Worm (Caenorhabditis elegans) whole organism, young adult: Measurements from ENCODE around the gene F41E6.12.
A peak's percentile ranks its signal among the peaks of the same experiment; 100 is the strongest.

Experiments used
- B0035.1 ChIP-seq: sonication (generic microtip); optimal IDR thresholded peaks from 2 replicates; lab custom pipeline; 2016; ENCODE audit warnings: missing genetic modification characterization, mild to moderate bottlenecking, missing compliant biosample characterization, missing genotype, missing genetic modification reagents
- C17E4.6 ChIP-seq: fragments of 200-800 bp; sonication (Bioruptor generic); IDR thresholded peaks from 2 replicates; pipeline ENCODE4 v1.3.6; 2022; ENCODE audit warnings: missing genetic modification reagents, missing genetic modification characterization, missing compliant biosample characterization
- F10E7.11 ChIP-seq: sonication (generic microtip); optimal IDR thresholded peaks from 2 replicates; lab custom pipeline; 2017; ENCODE audit warnings: mild to moderate bottlenecking, missing genetic modification characterization, moderate library complexity, missing compliant biosample characterization
- F33H1.4 ChIP-seq: fragments of 200-800 bp; sonication (Bioruptor generic); IDR thresholded peaks from 2 replicates; pipeline ENCODE4 v1.3.6; 2022; ENCODE audit warnings: missing genetic modification reagents, missing genetic modification characterization, missing compliant biosample characterization
- F57A8.1 ChIP-seq: fragments of 200-800 bp; sonication (Bioruptor generic); optimal IDR thresholded peaks from 2 replicates; lab custom pipeline; 2018; ENCODE audit warnings: mild to moderate bottlenecking, missing genetic modification characterization, moderate library complexity, missing compliant biosample characterization
- T07F8.4 ChIP-seq: sonication (generic microtip); optimal IDR thresholded peaks from 2 replicates; lab custom pipeline; 2016; ENCODE audit warnings: mild to moderate bottlenecking, missing genetic modification characterization, moderate library complexity, missing compliant biosample characterization
- Y53G8AR.9 ChIP-seq: fragments of 200-800 bp; sonication (Bioruptor generic); conservative IDR thresholded peaks from 2 replicates; pipeline ENCODE4 v1.3.6; 2022; ENCODE audit warnings: missing genetic modification reagents, missing genetic modification characterization, missing compliant biosample characterization
- Y56A3A.18 ChIP-seq: fragments of 200-800 bp; sonication (Bioruptor generic); IDR thresholded peaks from 2 replicates; pipeline ENCODE4 v1.3.6; 2022; ENCODE audit warnings: missing genetic modification reagents, missing genetic modification characterization, missing compliant biosample characterization
- Y95B8A.8 ChIP-seq: fragments of 200-800 bp; sonication (Bioruptor generic); IDR thresholded peaks from 2 replicates; pipeline ENCODE4 v1.3.6; 2022; ENCODE audit warnings: missing genetic modification reagents, missing genetic modification characterization, missing compliant biosample characterization
- ama-1 ChIP-seq, 3 experiments: fragments of 150-350 bp in 1 of 3; sonication (generic microtip) in 2 of 3; optimal IDR thresholded peaks; 2 replicates each; lab custom pipeline; 2014 to 2018; ENCODE audit warnings: missing biosample characterization in 2 of 3, missing genetic modification characterization in 2 of 3, missing genetic modification reagents in 2 of 3
- aptf-2 ChIP-seq: fragments of 200-800 bp; sonication (Bioruptor generic); conservative IDR thresholded peaks from 2 replicates; pipeline ENCODE4 v1.3.6; 2022; ENCODE audit warnings: missing genetic modification reagents, missing genetic modification characterization, missing compliant biosample characterization
- atf-7 ChIP-seq: sonication (generic microtip); optimal IDR thresholded peaks from 2 replicates; lab custom pipeline; 2017; ENCODE audit warnings: mild to moderate bottlenecking, missing genetic modification characterization, missing compliant biosample characterization
- attf-5 ChIP-seq: fragments of 200-800 bp; sonication (Bioruptor generic); optimal IDR thresholded peaks from 2 replicates; lab custom pipeline; 2018; ENCODE audit warnings: mild to moderate bottlenecking, missing genetic modification characterization, missing compliant biosample characterization
- attf-6 ChIP-seq: fragments of 200-800 bp; sonication (Bioruptor generic); IDR thresholded peaks from 2 replicates; pipeline ENCODE4 v1.3.6; 2022; ENCODE audit warnings: missing genetic modification reagents, missing genetic modification characterization, missing compliant biosample characterization
- ceh-100 ChIP-seq: fragments of 200-800 bp; sonication (Bioruptor generic); IDR thresholded peaks from 2 replicates; pipeline ENCODE4 v1.3.6; 2022; ENCODE audit warnings: missing genetic modification reagents, missing genetic modification characterization, missing compliant biosample characterization
- chd-7 ChIP-seq: sonication (generic microtip); optimal IDR thresholded peaks from 2 replicates; lab custom pipeline; 2016; ENCODE audit warnings: mild to moderate bottlenecking, missing genetic modification characterization, moderate library complexity, missing compliant biosample characterization
- dox-1 ChIP-seq: fragments of 200-800 bp; sonication (Bioruptor generic); IDR thresholded peaks from 2 replicates; pipeline ENCODE4 v1.3.6; 2022; ENCODE audit warnings: missing genetic modification reagents, missing genetic modification characterization, missing compliant biosample characterization
- egl-18 ChIP-seq: fragments of 200-800 bp; sonication (Bioruptor generic); IDR thresholded peaks from 2 replicates; pipeline ENCODE4 v1.3.6; 2022; ENCODE audit warnings: missing genetic modification reagents, missing genetic modification characterization, missing compliant biosample characterization
- egl-44 ChIP-seq: fragments of 200-800 bp; sonication (Bioruptor generic); IDR thresholded peaks from 2 replicates; pipeline ENCODE4 v1.3.6; 2022; ENCODE audit warnings: missing genetic modification reagents, missing genetic modification characterization, missing compliant biosample characterization
- ekl-4 ChIP-seq: fragments of 200-800 bp; sonication (Bioruptor generic); IDR thresholded peaks from 2 replicates; pipeline ENCODE4 v1.3.6; 2022; ENCODE audit warnings: missing genetic modification reagents, missing genetic modification characterization, missing compliant biosample characterization
- hlh-12 ChIP-seq: sonication (generic microtip); optimal IDR thresholded peaks from 2 replicates; lab custom pipeline; 2016; ENCODE audit warnings: missing genetic modification characterization, missing compliant biosample characterization
- hmg-1.2 ChIP-seq: fragments of 200-800 bp; sonication (Bioruptor generic); IDR thresholded peaks from 2 replicates; pipeline ENCODE4 v1.3.6; 2022; ENCODE audit warnings: missing genetic modification reagents, missing genetic modification characterization, missing compliant biosample characterization
- hrde-1 ChIP-seq: sonication (generic microtip); optimal IDR thresholded peaks from 2 replicates; lab custom pipeline; 2016; ENCODE audit warnings: missing genetic modification characterization, mild to moderate bottlenecking, missing compliant biosample characterization, moderate library complexity, missing genotype, missing genetic modification reagents, borderline replicate concordance
- lag-1 ChIP-seq: fragments of 200-800 bp; sonication (Bioruptor generic); IDR thresholded peaks from 2 replicates; pipeline ENCODE4 v1.3.6; 2022; ENCODE audit warnings: missing genetic modification reagents, missing genetic modification characterization, missing compliant biosample characterization
- lir-1 ChIP-seq: fragments of 200-800 bp; sonication (Bioruptor generic); conservative IDR thresholded peaks from 2 replicates; pipeline ENCODE4 v1.3.6; 2022; ENCODE audit warnings: missing genetic modification reagents, missing genetic modification characterization, missing compliant biosample characterization
- mel-28 ChIP-seq: sonication (generic microtip); optimal IDR thresholded peaks from 2 replicates; lab custom pipeline; 2016; ENCODE audit warnings: borderline replicate concordance, mild to moderate bottlenecking, missing genetic modification characterization, missing compliant biosample characterization
- nhr-179 ChIP-seq: sonication (generic microtip); optimal IDR thresholded peaks from 2 replicates; lab custom pipeline; 2016; ENCODE audit warnings: mild to moderate bottlenecking, missing genetic modification characterization, missing compliant biosample characterization
- nhr-90 ChIP-seq: sonication (generic microtip); optimal IDR thresholded peaks from 2 replicates; lab custom pipeline; 2016; ENCODE audit warnings: missing genotype, mild to moderate bottlenecking, missing genetic modification characterization, missing compliant biosample characterization
- pha-4 ChIP-seq: fragments of 150-350 bp; sonication (generic microtip); optimal IDR thresholded peaks from 2 replicates; lab custom pipeline; 2014; ENCODE audit warnings: missing biosample characterization, missing genetic modification reagents, missing genetic modification characterization
- rcor-1 ChIP-seq: fragments of 200-800 bp; sonication (Bioruptor generic); IDR thresholded peaks from 2 replicates; pipeline ENCODE4 v1.3.6; 2022; ENCODE audit warnings: missing genetic modification reagents, missing genetic modification characterization, missing compliant biosample characterization
- repo-1 ChIP-seq: sonication (generic microtip); optimal IDR thresholded peaks from 2 replicates; lab custom pipeline; 2017; ENCODE audit warnings: mild to moderate bottlenecking, missing genetic modification characterization, missing compliant biosample characterization
- rpc-1 ChIP-seq, 2 experiments: fragments of 150-350 bp in 1 of 2; sonication (generic microtip) in 1 of 2; optimal IDR thresholded peaks; 2 replicates each; lab custom pipeline; 2014 to 2018; ENCODE audit warnings: missing biosample characterization in 1 of 2, missing genetic modification characterization in 1 of 2, missing genetic modification reagents in 1 of 2, missing genotype in 1 of 2
- tbx-9 ChIP-seq: sonication (generic microtip); optimal IDR thresholded peaks from 2 replicates; lab custom pipeline; 2016; ENCODE audit warnings: borderline replicate concordance, missing genetic modification characterization, inconsistent platforms, missing compliant biosample characterization
- tlf-1 ChIP-seq: fragments of 200-800 bp; sonication (Bioruptor generic); optimal IDR thresholded peaks from 2 replicates; lab custom pipeline; 2018; ENCODE audit warnings: mild to moderate bottlenecking, missing genetic modification characterization, missing compliant biosample characterization
- unc-130 ChIP-seq: sonication (generic microtip); optimal IDR thresholded peaks from 2 replicates; lab custom pipeline; 2016; ENCODE audit warnings: missing genetic modification reagents, missing genetic modification characterization, missing compliant biosample characterization
- xnd-1 ChIP-seq: sonication (generic microtip); optimal IDR thresholded peaks from 2 replicates; lab custom pipeline; 2016; ENCODE audit warnings: missing genotype, missing genetic modification reagents, missing genetic modification characterization, missing compliant biosample characterization
- zim-3 ChIP-seq: sonication (generic microtip); optimal IDR thresholded peaks from 2 replicates; lab custom pipeline; 2017; ENCODE audit warnings: mild to moderate bottlenecking, missing genetic modification characterization, moderate library complexity, missing compliant biosample characterization
- ztf-25 ChIP-seq: fragments of 200-800 bp; sonication (Bioruptor generic); IDR thresholded peaks from 2 replicates; pipeline ENCODE4 v1.3.6; 2022; ENCODE audit warnings: missing genetic modification reagents, missing genetic modification characterization, missing compliant biosample characterization
- ztf-26 ChIP-seq: sonication (generic microtip); optimal IDR thresholded peaks from 2 replicates; lab custom pipeline; 2017; ENCODE audit warnings: missing genetic modification characterization, missing compliant biosample characterization
- ztf-3 ChIP-seq: fragments of 200-800 bp; sonication (Bioruptor generic); optimal IDR thresholded peaks from 2 replicates; lab custom pipeline; 2018; ENCODE audit warnings: mild to moderate bottlenecking, missing genetic modification characterization, missing compliant biosample characterization

The F41E6.12 gene

ce11 chrV:8629029-8629428 is at the start of gene F41E6.12:
F41E6.12 (minus strand) TSS chrV:8629129.
- TF ChIP-seq ztf-3 (GFP tag; lab: Kevin White, UChicago) (no peak), ama-1 (optimal IDR thresholded peaks at IDR 0.05; lab: Kevin White, UChicago) (peak; percentile 69), ama-1 (GFP tag; optimal IDR thresholded peaks at IDR 0.05; lab: Kevin White, UChicago) (no peak), aptf-2 (GFP tag; lab: Robert Waterston, UW) (no peak), rcor-1 (GFP tag; lab: Robert Waterston, UW) (0 out of 2 replicates have a peak, but pooled peaks have one; percentile 15), F33H1.4 (0 out of 2 replicates have a peak, but pooled peaks have one; percentile 3), rpc-1 (optimal IDR thresholded peaks at IDR 0.05; lab: Kevin White, UChicago) (no peak), rpc-1 (tag; optimal IDR thresholded peaks at IDR 0.05; lab: Kevin White, UChicago) (no peak), tlf-1 (GFP tag; lab: Kevin White, UChicago) (peak; percentile 47), Y53G8AR.9 (GFP tag; lab: Robert Waterston, UW) (peak; percentile 41; the same call in 1 of the 2 replicates), ztf-25 (GFP tag; lab: Robert Waterston, UW) (no peak)

- TF ChIP-seq Y95B8A.8 (GFP tag; lab: Robert Waterston, UW) (no peak), lir-1 (GFP tag; lab: Robert Waterston, UW) (no peak), nhr-90 (tag; lab: Kevin White, UChicago) (no peak), chd-7 (tag; lab: Kevin White, UChicago) (no peak), dox-1 (GFP tag; lab: Robert Waterston, UW) (no peak), egl-44 (GFP tag; lab: Robert Waterston, UW) (no peak), ekl-4 (GFP tag; lab: Robert Waterston, UW) (no peak)
These were observed 48.3 kb upstream of the F41E6.12 start, which contains the start of gene ZC190.6 for ce11 chrV:8677193-8677592. ZC190.6 (minus strand) TSS chrV:8677293.

- TF ChIP-seq T07F8.4 (tag; lab: Kevin White, UChicago) (no peak), hmg-1.2 (GFP tag; lab: Robert Waterston, UW) (no peak), tbx-9 (tag; lab: Kevin White, UChicago) (no peak), hrde-1 (no peak), B0035.1 (tag; lab: Kevin White, UChicago) (no peak), ztf-25 (GFP tag; lab: Robert Waterston, UW) (no peak), repo-1 (no peak), lag-1 (GFP tag; lab: Robert Waterston, UW) (no peak)
These were observed 44.6 kb upstream of the F41E6.12 start, which contains the start of gene ZC190.5 for ce11 chrV:8673498-8673897. ZC190.5 (minus strand) TSS chrV:8673598.

ce11 chrV:8671568-8672123 is 42.7 kb upstream of the F41E6.12 start:
- TF ChIP-seq unc-130 (GFP tag; lab: Kevin White, UChicago) (no peak), Y56A3A.18 (GFP tag; lab: Robert Waterston, UW) (no peak), ceh-100 (GFP tag; lab: Robert Waterston, UW) (no peak), F10E7.11 (tag; lab: Kevin White, UChicago) (no peak), atf-7 (tag; lab: Kevin White, UChicago) (no peak), pha-4 (tag; lab: Kevin White, UChicago) (no peak), F57A8.1 (no peak), ztf-25 (GFP tag; lab: Robert Waterston, UW) (no peak), zim-3 (no peak), C17E4.6 (GFP tag; lab: Robert Waterston, UW) (no peak), nhr-179 (no peak), egl-18 (GFP tag; lab: Robert Waterston, UW) (no peak), attf-5 (GFP tag; lab: Kevin White, UChicago) (no peak), hlh-12 (tag; lab: Kevin White, UChicago) (no peak), chd-7 (tag; lab: Kevin White, UChicago) (no peak), attf-6 (GFP tag; lab: Robert Waterston, UW) (no peak), mel-28 (tag; lab: Kevin White, UChicago) (no peak), ztf-26 (tag; lab: Kevin White, UChicago) (no peak), repo-1 (no peak), xnd-1 (tag; lab: Kevin White, UChicago) (no peak)
